Fruit fly (Drosophila melanogaster) whole organism, adult: Measurements from ENCODE around the gene CG7857.

Source experiments
- CG11617 ChIP-seq: fragments of 200-800 bp; sonication (Bioruptor generic); optimal IDR thresholded peaks from 2 replicates; lab custom pipeline; 2017; ENCODE audit warnings: mild to moderate bottlenecking, missing biosample characterization, missing genetic modification reagents, missing genetic modification characterization
- CG12768 ChIP-seq: fragments of 200-800 bp; sonication (Bioruptor generic); optimal IDR thresholded peaks from 2 replicates; lab custom pipeline; 2017; ENCODE audit warnings: missing biosample characterization, missing genetic modification characterization, mild to moderate bottlenecking, moderate library complexity, missing genetic modification reagents
- Clk ChIP-seq: fragments of 200-800 bp; sonication (Bioruptor generic); optimal IDR thresholded peaks from 2 replicates; lab custom pipeline; 2017; ENCODE audit warnings: missing biosample characterization, missing genetic modification characterization
- kay ChIP-seq: fragments of 200-800 bp; sonication (Bioruptor generic); peaks from one replicate; lab custom pipeline; 2016; ENCODE audit warnings: missing biosample characterization, missing genetic modification characterization, borderline replicate concordance
- pad ChIP-seq: fragments of 200-800 bp; sonication (Bioruptor generic); optimal IDR thresholded peaks from 3 replicates; lab custom pipeline; 2017; ENCODE audit warnings: missing biosample characterization, missing genetic modification characterization, mild to moderate bottlenecking, moderate library complexity, missing genetic modification reagents

DNA sequence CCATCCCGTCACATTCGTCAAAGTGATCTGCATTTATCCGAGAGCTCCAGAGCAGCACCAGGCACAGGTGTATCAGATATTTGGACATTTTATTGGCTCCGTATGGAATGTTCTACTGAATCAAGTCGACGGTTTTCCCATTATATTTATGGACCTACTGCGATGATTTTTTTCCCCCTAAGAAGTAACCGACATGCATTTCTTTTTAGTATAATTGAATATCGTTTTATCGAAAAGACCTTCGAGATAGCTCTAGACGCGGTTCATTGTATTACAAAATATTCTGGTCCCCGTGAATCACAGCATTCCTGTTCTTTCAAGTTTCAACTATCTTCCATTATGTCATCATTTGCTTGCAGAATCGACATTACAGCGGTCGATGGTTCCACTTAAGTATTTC is 24.4 kb upstream of the CG7857 start, which contains the start of gene obst-H:
- TF ChIP-seq Clk (GFP tag; lab: Kevin White, UChicago) (no peak), CG11617 (GFP tag; lab: Kevin White, UChicago) (no peak), pad (GFP tag; lab: Kevin White, UChicago) (no peak), CG12768 (no peak), kay (no peak)
